Worm (Caenorhabditis elegans): ENCODE measurements around the gene srj-4.
A peak's percentile ranks its signal among the peaks of the same experiment; 100 is the strongest.

The srj-4 gene

ce11 chrV:12184308-12184999 lies 21.4 kb downstream of the srj-4 start, which contains the start of gene srd-4 (continued):
- TF ChIP-seq nhr-19 (GFP tag; conservative IDR thresholded peaks at IDR 0.05) (peak; percentile 46; the same call in 1 of the 2 replicates), zag-1 (tag; optimal IDR thresholded peaks at IDR 0.05) (no peak), F16B12.6 (tag; optimal IDR thresholded peaks at IDR 0.05) (peak; percentile 25), C16A3.4 (tag; optimal IDR thresholded peaks at IDR 0.05) (peak; percentile 7), nhr-12 (tag; optimal IDR thresholded peaks at IDR 0.05) (no peak), skn-1 (tag; optimal IDR thresholded peaks at IDR 0.05) (peak; percentile 53), nhr-71 (tag; optimal IDR thresholded peaks at IDR 0.05) (peak; percentile 60)

- TF ChIP-seq nhr-85 (tag), result no peak
- TF ChIP-seq ces-1 (GFP tag; optimal IDR thresholded peaks at IDR 0.05), result no peak
- TF ChIP-seq hpl-2 (GFP tag; optimal IDR thresholded peaks at IDR 0.05), result no peak
- no peak for TF ChIP-seq hlh-17 (GFP tag; optimal IDR thresholded peaks at IDR 0.05; ENCODE audit: borderline replicate concordance)
- no peak for TF ChIP-seq ceh-63 (GFP tag; optimal IDR thresholded peaks at IDR 0.05)
- TF ChIP-seq fkh-8 (tag; optimal IDR thresholded peaks at IDR 0.05), result no peak
- no peak for TF ChIP-seq nhr-237 (tag; optimal IDR thresholded peaks at IDR 0.05)
- TF ChIP-seq ets-5 (GFP tag; IDR thresholded peaks at IDR 0.05), result no peak
- TF ChIP-seq efl-3 (GFP tag; optimal IDR thresholded peaks at IDR 0.05), result no peak
- no peak for TF ChIP-seq swsn-7 (tag; optimal IDR thresholded peaks at IDR 0.05)
- TF ChIP-seq C04F5.9 (tag; optimal IDR thresholded peaks at IDR 0.05), result no peak
- TF ChIP-seq pag-3 (tag; optimal IDR thresholded peaks at IDR 0.05; ENCODE audit: borderline replicate concordance, insufficient read depth), result no peak
- no peak for TF ChIP-seq aha-1 (tag; optimal IDR thresholded peaks at IDR 0.05)
- TF ChIP-seq snu-23 (GFP tag; optimal IDR thresholded peaks at IDR 0.05), result no peak
- no peak for TF ChIP-seq mef-2 (tag; optimal IDR thresholded peaks at IDR 0.05)
- TF ChIP-seq nhr-20 (tag; optimal IDR thresholded peaks at IDR 0.05), result no peak
Measured at ce11 chrV:12187344-12187743, 24.3 kb downstream of the srj-4 start, which contains the start of gene ZK863.8. ZK863.8 (minus strand) TSS chrV:12187516.

ce11 chrV:12188830-12189229 lies 25.8 kb downstream of the srj-4 start:
- TF ChIP-seq ets-5 (GFP tag; IDR thresholded peaks at IDR 0.05), result no peak
- peak; percentile 26 for TF ChIP-seq tbx-2 (tag; optimal IDR thresholded peaks at IDR 0.05)

- no peak for TF ChIP-seq hlh-4 (tag; optimal IDR thresholded peaks at IDR 0.05)
- TF ChIP-seq fkh-8 (tag; optimal IDR thresholded peaks at IDR 0.05), result peak; percentile 31
- TF ChIP-seq egl-27 (tag; optimal IDR thresholded peaks at IDR 0.05), result no peak
- peak; percentile 59; the same call in 1 of the 2 replicates for TF ChIP-seq nhr-19 (GFP tag; conservative IDR thresholded peaks at IDR 0.05)
- TF ChIP-seq pax-3 (tag; optimal IDR thresholded peaks at IDR 0.05), result no peak
- TF ChIP-seq sox-4 (tag; optimal IDR thresholded peaks at IDR 0.05), result no peak
- peak; percentile 72 for TF ChIP-seq nhr-47 (tag; optimal IDR thresholded peaks at IDR 0.05)
- TF ChIP-seq mdl-1 (tag; optimal IDR thresholded peaks at IDR 0.05), result peak in 1 of 2 experiments; percentile 32
- peak; percentile 27 to 54 (median 45) for TF ChIP-seq ceh-82 (tag; optimal IDR thresholded peaks at IDR 0.05)
- peak in 1 of 2 experiments; percentile 19 for TF ChIP-seq ztf-11 (tag; optimal IDR thresholded peaks at IDR 0.05)
- TF ChIP-seq pqm-1 (tag; optimal IDR thresholded peaks at IDR 0.05), result no peak
- TF ChIP-seq efl-1 (optimal IDR thresholded peaks at IDR 0.05), result peak; percentile 79 to 84
- peak; percentile 80 to 98 for TF ChIP-seq efl-1 (GFP tag; optimal IDR thresholded peaks at IDR 0.05 in 1 of 2)
- TF ChIP-seq grh-1 (GFP tag; IDR thresholded peaks at IDR 0.05), result no peak
- peak; percentile 75 for TF ChIP-seq nhr-71 (tag; optimal IDR thresholded peaks at IDR 0.05)
- peak; percentile 41 for TF ChIP-seq nhr-77 (tag; optimal IDR thresholded peaks at IDR 0.05)
- peak; percentile 49 for TF ChIP-seq unc-86 (tag; optimal IDR thresholded peaks at IDR 0.05)
- peak; percentile 31 for TF ChIP-seq ceh-8 (GFP tag; optimal IDR thresholded peaks at IDR 0.05)
- TF ChIP-seq Y116A8C.19 (tag; optimal IDR thresholded peaks at IDR 0.05; ENCODE audit: borderline replicate concordance), result no peak
- peak; percentile 61 for TF ChIP-seq tbx-2 (tag; optimal IDR thresholded peaks at IDR 0.05)
- TF ChIP-seq nhr-12 (tag; optimal IDR thresholded peaks at IDR 0.05), result no peak
- TF ChIP-seq zip-4 (GFP tag; optimal IDR thresholded peaks at IDR 0.05), result peak; percentile 26
- TF ChIP-seq skn-1 (tag; optimal IDR thresholded peaks at IDR 0.05), result no peak
- no peak for TF ChIP-seq hpl-2 (GFP tag; optimal IDR thresholded peaks at IDR 0.05)
- TF ChIP-seq efl-3 (GFP tag; optimal IDR thresholded peaks at IDR 0.05), result no peak
- TF ChIP-seq sptf-1 (tag; optimal IDR thresholded peaks at IDR 0.05), result no peak
- no peak for TF ChIP-seq mab-9 (GFP tag; IDR thresholded peaks at IDR 0.05)
- TF ChIP-seq alr-1 (tag; optimal IDR thresholded peaks at IDR 0.05; ENCODE audit: borderline replicate concordance), result no peak
Measured at ce11 chrV:12190943-12191569, 28.1 kb downstream of the srj-4 start, which contains the start of gene dpy-30. dpy-30 (plus strand) TSS chrV:12191519.

Data from whole organism, L1 larva.